Worm (Caenorhabditis elegans) whole organism, young adult: ENCODE measurements around the gene F47B8.4.

ENCODE experiments used
- B0336.3 ChIP-seq: fragments of 200-800 bp; sonication (Bioruptor generic); IDR thresholded peaks from 2 replicates; pipeline ENCODE4 v1.3.6; 2022; ENCODE audit warnings: missing genetic modification characterization, missing compliant biosample characterization
- C17E4.6 ChIP-seq: fragments of 200-800 bp; sonication (Bioruptor generic); IDR thresholded peaks from 2 replicates; pipeline ENCODE4 v1.3.6; 2022; ENCODE audit warnings: missing genetic modification reagents, missing genetic modification characterization, missing compliant biosample characterization
- D2030.7 ChIP-seq: fragments of 200-800 bp; sonication (Bioruptor generic); IDR thresholded peaks from 2 replicates; pipeline ENCODE4 v1.3.6; 2022; ENCODE audit warnings: missing genetic modification reagents, missing genetic modification characterization, missing compliant biosample characterization
- F10E7.11 ChIP-seq: sonication (generic microtip); optimal IDR thresholded peaks from 2 replicates; lab custom pipeline; 2017; ENCODE audit warnings: mild to moderate bottlenecking, missing genetic modification characterization, moderate library complexity, missing compliant biosample characterization
- F23B12.7 ChIP-seq: sonication (generic microtip); optimal IDR thresholded peaks from 2 replicates; lab custom pipeline; 2017; ENCODE audit warnings: missing genetic modification characterization, mild to moderate bottlenecking, missing compliant biosample characterization, antibody characterized with exemption, moderate library complexity; ENCODE audit not compliant: insufficient read depth
- F33H1.4 ChIP-seq: fragments of 200-800 bp; sonication (Bioruptor generic); IDR thresholded peaks from 2 replicates; pipeline ENCODE4 v1.3.6; 2022; ENCODE audit warnings: missing genetic modification reagents, missing genetic modification characterization, missing compliant biosample characterization
- F39B2.1 ChIP-seq: fragments of 200-800 bp; sonication (Bioruptor generic); IDR thresholded peaks from 2 replicates; pipeline ENCODE4 v1.3.6; 2022; ENCODE audit warnings: missing genetic modification reagents, missing genetic modification characterization, missing compliant biosample characterization
- F52B5.7 ChIP-seq: sonication (generic microtip); optimal IDR thresholded peaks from 2 replicates; lab custom pipeline; 2016; ENCODE audit warnings: mild to moderate bottlenecking, missing genetic modification characterization, missing compliant biosample characterization
- K11D2.4 ChIP-seq: fragments of 200-800 bp; sonication (Bioruptor generic); IDR thresholded peaks from 2 replicates; pipeline ENCODE4 v1.3.6; 2022; ENCODE audit warnings: missing genetic modification reagents, missing genetic modification characterization, missing compliant biosample characterization
- T07F8.4 ChIP-seq: sonication (generic microtip); optimal IDR thresholded peaks from 2 replicates; lab custom pipeline; 2016; ENCODE audit warnings: mild to moderate bottlenecking, missing genetic modification characterization, moderate library complexity, missing compliant biosample characterization
- Y79H2A.3 ChIP-seq: fragments of 200-800 bp; sonication (Bioruptor generic); conservative IDR thresholded peaks from 2 replicates; pipeline ENCODE4 v1.3.6; 2022; ENCODE audit warnings: missing genetic modification reagents, missing genetic modification characterization, missing compliant biosample characterization
- ama-1 ChIP-seq, 3 experiments: fragments of 150-350 bp in 1 of 3; sonication (generic microtip) in 2 of 3; optimal IDR thresholded peaks; 2 replicates each; lab custom pipeline; 2014 to 2018; ENCODE audit warnings: missing biosample characterization in 2 of 3, missing genetic modification characterization in 2 of 3, missing genetic modification reagents in 2 of 3
- aptf-3 ChIP-seq: fragments of 200-800 bp; sonication (Bioruptor generic); IDR thresholded peaks from 2 replicates; pipeline ENCODE4 v1.3.6; 2022; ENCODE audit warnings: missing genetic modification characterization, missing compliant biosample characterization
- attf-6 ChIP-seq: fragments of 200-800 bp; sonication (Bioruptor generic); IDR thresholded peaks from 2 replicates; pipeline ENCODE4 v1.3.6; 2022; ENCODE audit warnings: missing genetic modification reagents, missing genetic modification characterization, missing compliant biosample characterization
- cebp-1 ChIP-seq, 2 experiments: fragments of 200-800 bp in 1 of 2; sonication (Bioruptor generic) in 1 of 2; sonication (generic microtip) in 1 of 2; IDR thresholded peaks in 1 of 2; optimal IDR thresholded peaks in 1 of 2; 2 replicates each; pipeline versions ENCODE4 v1.3.6 to Lab custom; 2017 to 2022; ENCODE audit warnings: missing compliant biosample characterization in 2 of 2, missing genetic modification characterization in 2 of 2, mild to moderate bottlenecking in 1 of 2, missing genetic modification reagents in 1 of 2, moderate library complexity in 1 of 2
- ceh-58 ChIP-seq: fragments of 200-800 bp; sonication (Bioruptor generic); IDR thresholded peaks from 2 replicates; pipeline ENCODE4 v1.3.6; 2022; ENCODE audit warnings: missing genetic modification characterization, missing compliant biosample characterization
- dpl-1 ChIP-seq: fragments of 150-350 bp; optimal IDR thresholded peaks from 2 replicates; lab custom pipeline; 2014; ENCODE audit warnings: missing biosample characterization, missing genetic modification reagents, missing genetic modification characterization
- egrh-3 ChIP-seq: fragments of 200-800 bp; sonication (Bioruptor generic); IDR thresholded peaks from 2 replicates; pipeline ENCODE4 v1.3.6; 2022; ENCODE audit warnings: missing genetic modification reagents, missing genetic modification characterization, missing compliant biosample characterization
- ekl-4 ChIP-seq: fragments of 200-800 bp; sonication (Bioruptor generic); IDR thresholded peaks from 2 replicates; pipeline ENCODE4 v1.3.6; 2022; ENCODE audit warnings: missing genetic modification reagents, missing genetic modification characterization, missing compliant biosample characterization
- fkh-3 ChIP-seq: sonication (generic microtip); optimal IDR thresholded peaks from 2 replicates; lab custom pipeline; 2016; ENCODE audit warnings: mild to moderate bottlenecking, missing genetic modification characterization, missing compliant biosample characterization
- hmg-1.2 ChIP-seq: fragments of 200-800 bp; sonication (Bioruptor generic); IDR thresholded peaks from 2 replicates; pipeline ENCODE4 v1.3.6; 2022; ENCODE audit warnings: missing genetic modification reagents, missing genetic modification characterization, missing compliant biosample characterization
- lin-35 ChIP-seq, 3 experiments: fragments of 150-350 bp in 2 of 3; sonication (generic microtip) in 1 of 3; optimal IDR thresholded peaks; 2 replicates each; lab custom pipeline; 2014 to 2018; ENCODE audit warnings: missing biosample characterization in 3 of 3, missing genetic modification characterization in 3 of 3, missing genetic modification reagents in 3 of 3
- lir-1 ChIP-seq: fragments of 200-800 bp; sonication (Bioruptor generic); conservative IDR thresholded peaks from 2 replicates; pipeline ENCODE4 v1.3.6; 2022; ENCODE audit warnings: missing genetic modification reagents, missing genetic modification characterization, missing compliant biosample characterization
- madf-3 ChIP-seq: fragments of 200-800 bp; sonication (Bioruptor generic); IDR thresholded peaks from 2 replicates; pipeline ENCODE4 v1.3.6; 2022; ENCODE audit warnings: missing genetic modification reagents, missing genetic modification characterization, missing compliant biosample characterization
- mel-28 ChIP-seq: sonication (generic microtip); optimal IDR thresholded peaks from 2 replicates; lab custom pipeline; 2016; ENCODE audit warnings: borderline replicate concordance, mild to moderate bottlenecking, missing genetic modification characterization, missing compliant biosample characterization
- mxl-1 ChIP-seq: sonication (generic microtip); optimal IDR thresholded peaks from 2 replicates; lab custom pipeline; 2016; ENCODE audit warnings: missing genetic modification characterization, missing compliant biosample characterization
- nhr-90 ChIP-seq: sonication (generic microtip); optimal IDR thresholded peaks from 2 replicates; lab custom pipeline; 2016; ENCODE audit warnings: missing genotype, mild to moderate bottlenecking, missing genetic modification characterization, missing compliant biosample characterization
- pbrm-1 ChIP-seq: fragments of 200-800 bp; sonication (Bioruptor generic); IDR thresholded peaks from 2 replicates; pipeline ENCODE4 v1.3.6; 2022; ENCODE audit warnings: missing genetic modification reagents, missing genetic modification characterization, missing compliant biosample characterization
- snpc-1.1 ChIP-seq: sonication (generic microtip); optimal IDR thresholded peaks from 2 replicates; lab custom pipeline; 2017; ENCODE audit warnings: missing genetic modification characterization, mild to moderate bottlenecking, missing compliant biosample characterization, antibody characterized with exemption, moderate library complexity, missing genotype, missing genetic modification reagents; ENCODE audit not compliant: insufficient read depth
- tbx-9 ChIP-seq: sonication (generic microtip); optimal IDR thresholded peaks from 2 replicates; lab custom pipeline; 2016; ENCODE audit warnings: borderline replicate concordance, missing genetic modification characterization, inconsistent platforms, missing compliant biosample characterization
- tlf-1 ChIP-seq: fragments of 200-800 bp; sonication (Bioruptor generic); optimal IDR thresholded peaks from 2 replicates; lab custom pipeline; 2018; ENCODE audit warnings: mild to moderate bottlenecking, missing genetic modification characterization, missing compliant biosample characterization
- ztf-18 ChIP-seq: sonication (generic microtip); optimal IDR thresholded peaks from 2 replicates; lab custom pipeline; 2016; ENCODE audit warnings: missing genotype, mild to moderate bottlenecking, missing genetic modification characterization, missing compliant biosample characterization
- ztf-22 ChIP-seq: fragments of 200-800 bp; sonication (Bioruptor generic); optimal IDR thresholded peaks from 2 replicates; lab custom pipeline; 2018; ENCODE audit warnings: mild to moderate bottlenecking, missing genetic modification characterization, moderate library complexity, missing compliant biosample characterization
- ztf-25 ChIP-seq: fragments of 200-800 bp; sonication (Bioruptor generic); IDR thresholded peaks from 2 replicates; pipeline ENCODE4 v1.3.6; 2022; ENCODE audit warnings: missing genetic modification reagents, missing genetic modification characterization, missing compliant biosample characterization
- ztf-3 ChIP-seq: fragments of 200-800 bp; sonication (Bioruptor generic); optimal IDR thresholded peaks from 2 replicates; lab custom pipeline; 2018; ENCODE audit warnings: mild to moderate bottlenecking, missing genetic modification characterization, missing compliant biosample characterization
- ztf-6 ChIP-seq: fragments of 200-800 bp; sonication (Bioruptor generic); IDR thresholded peaks from 2 replicates; pipeline ENCODE4 v1.3.6; 2022; ENCODE audit warnings: missing genetic modification reagents, missing genetic modification characterization, missing compliant biosample characterization

Gene F47B8.4

ce11 chrV:14331477-14331876, 7.0 kb upstream of the F47B8.4 start, which contains the start of gene F47B8.8:
TSS of gene F47B8.8 (plus strand) at chrV:14331733.
- TF ChIP-seq Y79H2A.3 (no peak), attf-6 (GFP tag; lab: Robert Waterston, UW) (no peak), hmg-1.2 (no peak)

- TF ChIP-seq C17E4.6 (no peak), F10E7.11 (tag; lab: Kevin White, UChicago) (no peak), tbx-9 (tag; lab: Kevin White, UChicago) (no peak), lin-35 (GFP tag; optimal IDR thresholded peaks at IDR 0.05; lab: Kevin White, UChicago) (no peak), pbrm-1 (no peak)
Observed at ce11 chrV:14328806-14329205, 4.3 kb upstream of the F47B8.4 start, which contains the start of gene pepm-1. TSS of gene pepm-1 (plus strand) at chrV:14329106.

- TF ChIP-seq ztf-3 (GFP tag; lab: Kevin White, UChicago) = no peak
- TF ChIP-seq fkh-3 (tag; lab: Kevin White, UChicago) = no peak
- no peak for TF ChIP-seq lin-35 (GFP tag; optimal IDR thresholded peaks at IDR 0.05; lab: Kevin White, UChicago)
- no peak for TF ChIP-seq mxl-1 (tag; lab: Kevin White, UChicago)
- TF ChIP-seq ekl-4 (GFP tag; lab: Robert Waterston, UW) = no peak
- no peak for TF ChIP-seq ztf-18 (tag; lab: Kevin White, UChicago)
- no peak for TF ChIP-seq ztf-6 (GFP tag; lab: Robert Waterston, UW)
- no peak for TF ChIP-seq lir-1 (GFP tag; lab: Robert Waterston, UW)
- no peak for TF ChIP-seq egrh-3 (GFP tag; lab: Robert Waterston, UW)
- no peak for TF ChIP-seq D2030.7 (GFP tag; lab: Robert Waterston, UW)
- no peak for TF ChIP-seq dpl-1 (GFP tag; lab: Kevin White, UChicago)
- TF ChIP-seq ama-1 (optimal IDR thresholded peaks at IDR 0.05; lab: Kevin White, UChicago) = no peak
- no peak for TF ChIP-seq ama-1 (GFP tag; optimal IDR thresholded peaks at IDR 0.05; lab: Kevin White, UChicago)
- TF ChIP-seq mel-28 = no peak
- no peak for TF ChIP-seq F39B2.1 (GFP tag; lab: Robert Waterston, UW)
- TF ChIP-seq ceh-58 = no peak
- TF ChIP-seq F23B12.7 (tag; lab: Kevin White, UChicago) = no peak
- TF ChIP-seq B0336.3 (GFP tag; lab: Robert Waterston, UW) = no peak
- no peak for TF ChIP-seq F52B5.7 (tag; lab: Kevin White, UChicago)
- TF ChIP-seq tlf-1 (GFP tag; lab: Kevin White, UChicago) = no peak
- TF ChIP-seq, all 124 proteins: peak for 0
Observed at ce11 chrV:14327776-14328175, 3.3 kb upstream of the F47B8.4 start, which contains the start of gene F47B8.5. TSS of gene F47B8.5 (minus strand) at chrV:14327876.

ce11 chrV:14322743-14323142, 1.7 kb downstream of the F47B8.4 start, which contains the start of gene F47B8.3:
TSS of gene F47B8.3 (minus strand) at chrV:14323003.
- TF ChIP-seq ztf-25 (GFP tag; lab: Robert Waterston, UW) (no peak), F33H1.4 (GFP tag; lab: Robert Waterston, UW) (no peak), hmg-1.2 (peak; percentile 75; the same call in 1 of the 2 replicates), snpc-1.1 (tag; lab: Kevin White, UChicago) (no peak), T07F8.4 (tag; lab: Kevin White, UChicago) (no peak), ztf-22 (GFP tag; lab: Kevin White, UChicago) (no peak), nhr-90 (tag; lab: Kevin White, UChicago) (no peak), aptf-3 (GFP tag; lab: Robert Waterston, UW) (no peak), madf-3 (GFP tag; lab: Robert Waterston, UW) (no peak), cebp-1 (GFP tag; IDR thresholded peaks at IDR 0.05; lab: Robert Waterston, UW) (no peak), cebp-1 (tag; optimal IDR thresholded peaks at IDR 0.05; lab: Kevin White, UChicago) (peak; percentile 70), K11D2.4 (GFP tag; lab: Robert Waterston, UW) (no peak)
